Worm (Caenorhabditis elegans) whole organism, L2 larva: ENCODE data around the gene Y46E12A.3.

Experiments used
- C34F6.9 ChIP-seq: fragments of 150-350 bp; optimal IDR thresholded peaks from 2 replicates; lab custom pipeline; 2014; ENCODE audit warnings: missing biosample characterization, missing genetic modification characterization
- R02D3.7 ChIP-seq: fragments of 150-350 bp; optimal IDR thresholded peaks from 2 replicates; lab custom pipeline; 2014; ENCODE audit warnings: missing biosample characterization, missing genetic modification characterization
- Y55F3AM.14 ChIP-seq: fragments of 200-800 bp; sonication (Bioruptor generic); optimal IDR thresholded peaks from 2 replicates; lab custom pipeline; 2018; ENCODE audit warnings: mild to moderate bottlenecking, missing genetic modification characterization, missing compliant biosample characterization
- ZK546.5 ChIP-seq: sonication (generic microtip); optimal IDR thresholded peaks from 2 replicates; lab custom pipeline; 2017; ENCODE audit warnings: missing biosample characterization, missing genetic modification characterization
- alr-1 ChIP-seq: fragments of 150-350 bp; optimal IDR thresholded peaks from 2 replicates; lab custom pipeline; 2014; ENCODE audit warnings: missing biosample characterization, missing genetic modification characterization
- aly-2 ChIP-seq: fragments of 150-350 bp; optimal IDR thresholded peaks from 2 replicates; lab custom pipeline; 2014; ENCODE audit warnings: missing biosample characterization, missing genetic modification characterization
- blmp-1 ChIP-seq: sonication (generic microtip); optimal IDR thresholded peaks from 2 replicates; lab custom pipeline; 2017; ENCODE audit warnings: missing genetic modification characterization, mild to moderate bottlenecking, missing compliant biosample characterization, antibody characterized with exemption, moderate library complexity; ENCODE audit not compliant: insufficient read depth
- ceh-16 ChIP-seq: fragments of 150-350 bp; optimal IDR thresholded peaks from 2 replicates; lab custom pipeline; 2014; ENCODE audit warnings: missing biosample characterization, missing genetic modification characterization
- ceh-82 ChIP-seq: fragments of 150-350 bp; optimal IDR thresholded peaks from 2 replicates; lab custom pipeline; 2014; ENCODE audit warnings: missing biosample characterization, missing genetic modification characterization
- crh-2 ChIP-seq: sonication (generic microtip); optimal IDR thresholded peaks from 2 replicates; lab custom pipeline; 2017; ENCODE audit warnings: missing biosample characterization, missing genetic modification characterization
- dmd-4 ChIP-seq: sonication (generic microtip); optimal IDR thresholded peaks from 2 replicates; lab custom pipeline; 2017; ENCODE audit warnings: missing biosample characterization, missing genetic modification characterization
- elt-3 ChIP-seq: sonication (generic microtip); optimal IDR thresholded peaks from 2 replicates; lab custom pipeline; 2017; ENCODE audit warnings: missing biosample characterization, missing genetic modification characterization
- fos-1 ChIP-seq: fragments of 150-350 bp; optimal IDR thresholded peaks from 2 replicates; lab custom pipeline; 2014; ENCODE audit warnings: missing biosample characterization, missing genetic modification characterization
- gmeb-1 ChIP-seq: fragments of 150-350 bp; optimal IDR thresholded peaks from 2 replicates; lab custom pipeline; 2014; ENCODE audit warnings: missing biosample characterization, missing genetic modification characterization
- lin-13 ChIP-seq: fragments of 150-350 bp; optimal IDR thresholded peaks from 2 replicates; lab custom pipeline; 2014; ENCODE audit warnings: missing biosample characterization, missing genetic modification reagents, missing genetic modification characterization
- lsy-2 ChIP-seq, 2 experiments: fragments of 150-350 bp in 1 of 2; sonication (generic microtip) in 1 of 2; optimal IDR thresholded peaks; 2 replicates each; lab custom pipeline; 2014 to 2017; ENCODE audit warnings: missing biosample characterization in 2 of 2, missing genetic modification characterization in 2 of 2
- mbf-1 ChIP-seq: sonication (generic microtip); optimal IDR thresholded peaks from 2 replicates; lab custom pipeline; 2017; ENCODE audit warnings: missing biosample characterization, missing genetic modification characterization
- nhr-10 ChIP-seq: sonication (generic microtip); optimal IDR thresholded peaks from 2 replicates; lab custom pipeline; 2017; ENCODE audit warnings: missing biosample characterization, missing genetic modification characterization
- nhr-11 ChIP-seq: fragments of 150-350 bp; optimal IDR thresholded peaks from 2 replicates; lab custom pipeline; 2014; ENCODE audit warnings: missing biosample characterization, missing genetic modification characterization
- nhr-129 ChIP-seq: fragments of 150-350 bp; optimal IDR thresholded peaks from 2 replicates; lab custom pipeline; 2014; ENCODE audit warnings: missing biosample characterization, missing genetic modification characterization
- nhr-21 ChIP-seq: fragments of 150-350 bp; optimal IDR thresholded peaks from 2 replicates; lab custom pipeline; 2014; ENCODE audit warnings: missing biosample characterization, missing genetic modification characterization
- nhr-23 ChIP-seq: fragments of 150-350 bp; optimal IDR thresholded peaks from 2 replicates; lab custom pipeline; 2014; ENCODE audit warnings: missing biosample characterization, missing genetic modification reagents, missing genetic modification characterization
- nhr-237 ChIP-seq: fragments of 150-350 bp; optimal IDR thresholded peaks from 2 replicates; lab custom pipeline; 2014; ENCODE audit warnings: missing biosample characterization, missing genetic modification characterization
- nhr-6 ChIP-seq: fragments of 150-350 bp; optimal IDR thresholded peaks from 2 replicates; lab custom pipeline; 2014; ENCODE audit warnings: missing biosample characterization, missing genetic modification characterization
- nhr-77 ChIP-seq: fragments of 150-350 bp; optimal IDR thresholded peaks from 2 replicates; lab custom pipeline; 2014; ENCODE audit warnings: missing biosample characterization, missing genetic modification characterization
- peb-1 ChIP-seq: fragments of 150-350 bp; optimal IDR thresholded peaks from 2 replicates; lab custom pipeline; 2014; ENCODE audit warnings: missing biosample characterization, missing genetic modification characterization
- skn-1 ChIP-seq: sonication (generic microtip); optimal IDR thresholded peaks from 2 replicates; lab custom pipeline; 2017; ENCODE audit warnings: missing biosample characterization, missing genetic modification characterization
- sma-9 ChIP-seq, 2 experiments: fragments of 150-350 bp in 1 of 2; sonication (generic microtip) in 1 of 2; optimal IDR thresholded peaks; 2 replicates each; lab custom pipeline; 2014 to 2016; ENCODE audit warnings: missing genetic modification characterization in 2 of 2, mild to moderate bottlenecking in 1 of 2, missing biosample characterization in 1 of 2, missing compliant biosample characterization in 1 of 2, missing genetic modification reagents in 1 of 2, moderate library complexity in 1 of 2
- snpc-4 ChIP-seq: fragments of 150-350 bp; optimal IDR thresholded peaks from 2 replicates; lab custom pipeline; 2014; ENCODE audit warnings: missing biosample characterization, missing genetic modification characterization
- unc-39 ChIP-seq: fragments of 150-350 bp; optimal IDR thresholded peaks from 2 replicates; lab custom pipeline; 2014; ENCODE audit warnings: missing biosample characterization, missing genetic modification characterization
- unc-55 ChIP-seq: fragments of 150-350 bp; sonication (generic microtip); optimal IDR thresholded peaks from 3 replicates; lab custom pipeline; 2014; ENCODE audit warnings: missing biosample characterization, missing genetic modification reagents, missing genetic modification characterization
- ztf-1 ChIP-seq: fragments of 200-800 bp; sonication (Bioruptor generic); conservative IDR thresholded peaks from 2 replicates; pipeline ENCODE4 v1.3.6; 2022; ENCODE audit warnings: missing genetic modification characterization, missing compliant biosample characterization
- ztf-11 ChIP-seq: sonication (generic microtip); optimal IDR thresholded peaks from 2 replicates; lab custom pipeline; 2017; ENCODE audit warnings: missing biosample characterization, missing genetic modification characterization
- ztf-4 ChIP-seq: fragments of 150-350 bp; optimal IDR thresholded peaks from 2 replicates; lab custom pipeline; 2014; ENCODE audit warnings: missing biosample characterization, missing genetic modification characterization

Y46E12A.3 gene

ce11 chrIII:1777468-1777867, 22.7 kb upstream of the Y46E12A.3 start, which contains the start of gene Y39A3CL.3:
Gene Y39A3CL.3, plus strand, starts transcription at chrIII:1777802.
- no peak for TF ChIP-seq nhr-21 (tag; lab: Kevin White, UChicago)
- TF ChIP-seq alr-1 (tag; lab: Kevin White, UChicago): no peak
- TF ChIP-seq C34F6.9 (tag; lab: Kevin White, UChicago): peak; percentile 44
- TF ChIP-seq lsy-2 (tag; optimal IDR thresholded peaks at IDR 0.05; lab: Kevin White, UChicago): peak; percentile 92 to 97
- TF ChIP-seq unc-55 (GFP tag; lab: Kevin White, UChicago): peak; percentile 55
- TF ChIP-seq gmeb-1 (tag; lab: Kevin White, UChicago): peak; percentile 46
- no peak for TF ChIP-seq nhr-129 (tag; lab: Kevin White, UChicago)
- no peak for TF ChIP-seq ztf-11 (tag; lab: Kevin White, UChicago)
- TF ChIP-seq ceh-82 (tag; lab: Kevin White, UChicago): no peak
- TF ChIP-seq lin-13 (GFP tag; lab: Kevin White, UChicago): peak; percentile 39

DNA sequence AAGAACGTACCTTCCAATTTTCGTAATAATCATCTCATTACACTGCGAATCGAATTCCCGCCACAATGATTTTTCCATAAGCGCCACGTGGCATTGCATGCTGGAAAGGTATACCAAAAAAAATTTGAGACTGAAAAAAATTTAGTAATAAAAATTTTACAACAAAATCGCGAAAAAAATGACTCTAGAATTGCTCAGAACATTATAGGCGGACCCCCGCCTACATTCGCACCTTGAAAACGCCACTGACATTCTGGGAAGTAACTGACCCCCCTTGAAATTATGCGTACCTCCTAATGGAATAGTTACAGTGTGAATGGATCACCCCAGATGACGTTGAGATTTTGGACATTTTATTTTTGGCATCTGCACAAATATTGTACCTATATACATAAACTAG, 15.3 kb upstream of the Y46E12A.3 start, which contains the start of gene tbx-43:
Gene tbx-43 (minus strand): TSS at position 101 of the 400 bp plus-strand sequence.
- TF ChIP-seq mbf-1 (tag; lab: Kevin White, UChicago) (no peak), nhr-237 (tag; lab: Kevin White, UChicago) (no peak), alr-1 (tag; lab: Kevin White, UChicago) (no peak), Y55F3AM.14 (GFP tag; lab: Kevin White, UChicago) (no peak), skn-1 (tag; lab: Kevin White, UChicago) (no peak)

DNA sequence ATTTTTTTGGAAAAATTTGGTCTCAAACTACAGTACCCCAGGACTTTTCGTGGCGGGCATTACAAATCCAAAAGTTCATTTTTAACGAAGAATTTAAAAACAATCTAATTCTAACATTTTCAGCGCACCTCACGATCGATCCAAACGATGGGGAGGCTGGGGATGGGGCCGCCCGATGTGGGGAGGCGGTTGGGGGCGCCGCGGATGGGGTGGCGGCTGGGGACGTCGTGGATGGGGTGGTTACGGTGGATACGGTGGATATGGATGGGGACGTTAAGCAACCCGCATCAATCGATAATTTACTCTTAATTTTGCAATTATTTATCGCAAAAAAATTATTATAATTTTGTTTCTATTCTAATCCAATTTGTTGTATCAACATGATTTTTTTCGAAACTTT, 9.7 kb upstream of the Y46E12A.3 start:
- no peak for TF ChIP-seq ztf-11 (tag; lab: Kevin White, UChicago)
- TF ChIP-seq snpc-4 (tag; lab: Kevin White, UChicago): no peak
- TF ChIP-seq fos-1 (tag; lab: Kevin White, UChicago): no peak
- TF ChIP-seq Y55F3AM.14 (GFP tag; lab: Kevin White, UChicago): no peak
- TF ChIP-seq alr-1 (tag; lab: Kevin White, UChicago): no peak
- TF ChIP-seq sma-9 (GFP tag; optimal IDR thresholded peaks at IDR 0.05; lab: Kevin White, UChicago): no peak
- TF ChIP-seq sma-9 (tag; optimal IDR thresholded peaks at IDR 0.05; lab: Kevin White, UChicago): no peak
- no peak for TF ChIP-seq elt-3
- no peak for TF ChIP-seq nhr-21 (tag; lab: Kevin White, UChicago)
- TF ChIP-seq peb-1 (tag; lab: Kevin White, UChicago): no peak
- TF ChIP-seq nhr-77 (tag; lab: Kevin White, UChicago): no peak

DNA sequence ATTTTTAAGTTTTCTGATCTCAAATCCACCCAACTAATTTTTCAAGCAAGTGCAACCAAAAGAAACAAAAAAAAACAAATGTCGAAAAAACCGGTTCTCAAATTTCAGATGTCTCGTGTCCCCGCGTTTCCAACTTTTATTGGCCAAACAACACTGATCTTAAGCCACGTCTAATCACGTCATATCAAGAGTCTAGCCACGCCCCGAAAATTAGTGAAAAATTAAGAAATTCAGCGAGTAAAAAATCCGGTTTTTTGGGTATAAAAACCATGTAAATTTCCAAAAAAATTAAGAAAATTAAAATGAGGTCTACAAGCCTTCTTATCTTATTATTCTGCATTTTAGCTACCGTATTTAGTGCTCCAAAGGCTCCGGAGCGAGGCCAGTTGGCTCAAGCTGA, 8.5 kb upstream of the Y46E12A.3 start, which contains the start of gene cnc-6:
Gene cnc-6 (plus strand): TSS at position 301 of the 400 bp plus-strand sequence.
- TF ChIP-seq R02D3.7 (tag; lab: Kevin White, UChicago) (no peak), nhr-77 (tag; lab: Kevin White, UChicago) (no peak), nhr-23 (tag; lab: Kevin White, UChicago) (no peak), peb-1 (tag; lab: Kevin White, UChicago) (no peak), ceh-16 (tag; lab: Kevin White, UChicago) (no peak), ZK546.5 (tag; lab: Kevin White, UChicago) (no peak), nhr-10 (tag; lab: Kevin White, UChicago) (no peak), Y55F3AM.14 (GFP tag; lab: Kevin White, UChicago) (no peak), gmeb-1 (tag; lab: Kevin White, UChicago) (no peak)

DNA sequence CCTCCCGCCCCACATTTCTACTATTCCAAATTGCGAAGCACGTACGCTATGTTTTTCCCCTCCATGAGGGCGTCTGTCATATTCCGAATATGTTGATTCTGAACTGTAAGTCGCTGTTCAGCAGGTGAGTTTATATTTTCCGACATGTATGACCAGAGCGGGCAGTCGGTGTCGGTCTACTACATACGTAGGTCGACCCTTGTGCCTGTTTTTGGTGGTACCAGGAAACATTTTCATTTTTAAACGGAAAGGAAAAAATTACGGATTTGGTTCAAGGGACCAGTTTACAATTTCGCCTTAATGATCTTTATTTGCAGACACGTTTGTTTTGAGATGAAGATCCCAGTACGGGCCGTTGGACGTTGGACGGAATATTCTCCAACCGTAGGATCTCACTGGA, 3.9 kb upstream of the Y46E12A.3 start, which contains the start of gene Y46E12A.2:
Gene Y46E12A.2 (plus strand): TSS at position 301 of the 400 bp plus-strand sequence.
- no peak for TF ChIP-seq unc-39 (tag; lab: Kevin White, UChicago)
- no peak for TF ChIP-seq mbf-1 (tag; lab: Kevin White, UChicago)
- no peak for TF ChIP-seq dmd-4
- no peak for TF ChIP-seq ceh-16 (tag; lab: Kevin White, UChicago)
- TF ChIP-seq nhr-77 (tag; lab: Kevin White, UChicago): no peak
- TF ChIP-seq aly-2 (tag; lab: Kevin White, UChicago): no peak
- TF ChIP-seq unc-55 (GFP tag; lab: Kevin White, UChicago): no peak
- TF ChIP-seq ztf-11 (tag; lab: Kevin White, UChicago): no peak
- TF ChIP-seq, all 48 proteins: peak for 0

DNA sequence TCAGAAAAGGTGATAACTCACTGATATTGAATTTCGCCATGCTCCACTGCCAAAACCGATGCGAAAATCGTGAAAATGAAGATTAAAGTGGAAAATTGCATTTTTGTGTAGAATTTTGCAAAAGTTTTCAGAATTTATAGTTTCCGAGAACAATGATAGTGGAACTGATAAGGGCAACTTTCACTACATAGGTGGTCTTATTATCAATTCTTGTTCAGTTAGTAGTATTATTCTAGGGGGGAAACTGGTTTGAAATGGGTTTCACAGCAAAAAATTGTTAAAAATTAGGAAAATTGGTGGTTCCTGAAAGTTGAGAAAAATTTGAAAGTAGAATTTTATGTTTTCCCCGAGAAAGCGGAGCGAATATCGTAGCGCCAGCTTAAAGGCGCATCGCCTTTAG, 3.4 kb upstream of the Y46E12A.3 start, which contains the start of gene Y46E12A.5:
Gene Y46E12A.5 (minus strand): TSS at position 101 of the 400 bp plus-strand sequence.
- TF ChIP-seq nhr-21 (tag; lab: Kevin White, UChicago) (no peak), snpc-4 (tag; lab: Kevin White, UChicago) (no peak), crh-2 (tag; lab: Kevin White, UChicago) (no peak), lsy-2 (tag; optimal IDR thresholded peaks at IDR 0.05; lab: Kevin White, UChicago) (no peak), ceh-16 (tag; lab: Kevin White, UChicago) (no peak), nhr-6 (tag; lab: Kevin White, UChicago) (no peak), aly-2 (tag; lab: Kevin White, UChicago) (no peak), alr-1 (tag; lab: Kevin White, UChicago) (no peak), unc-55 (GFP tag; lab: Kevin White, UChicago) (no peak), lin-13 (GFP tag; lab: Kevin White, UChicago) (no peak), ztf-1 (no peak), ztf-4 (tag; lab: Kevin White, UChicago) (no peak), blmp-1 (tag; lab: Kevin White, UChicago) (no peak), sma-9 (GFP tag; optimal IDR thresholded peaks at IDR 0.05; lab: Kevin White, UChicago) (no peak), sma-9 (tag; optimal IDR thresholded peaks at IDR 0.05; lab: Kevin White, UChicago) (no peak), C34F6.9 (tag; lab: Kevin White, UChicago) (no peak), elt-3 (no peak), nhr-11 (tag; lab: Kevin White, UChicago) (no peak), nhr-23 (tag; lab: Kevin White, UChicago) (no peak)
